Fruit fly (Drosophila melanogaster) whole organism, embryonic: ENCODE results near the gene Gdh.
A peak's percentile ranks its signal among the peaks of the same experiment; 100 is the strongest.

Experiments
- Bdp1 ChIP-seq: fragments of 200-800 bp; sonication (Bioruptor generic); optimal IDR thresholded peaks from 3 replicates; lab custom pipeline; 2016; ENCODE audit warnings: missing biosample characterization, missing genetic modification characterization
- CG10147 ChIP-seq: fragments of 200-800 bp; sonication (Bioruptor generic); optimal IDR thresholded peaks from 2 replicates; lab custom pipeline; 2019; ENCODE audit warnings: missing biosample characterization, mild to moderate bottlenecking, missing genetic modification characterization, moderate library complexity
- CG10654 ChIP-seq: fragments of 200-800 bp; sonication (Bioruptor generic); optimal IDR thresholded peaks from 2 replicates; lab custom pipeline; 2016; ENCODE audit warnings: missing biosample characterization, missing genetic modification characterization
- CG11696 ChIP-seq: fragments of 200-800 bp; sonication (Bioruptor generic); IDR thresholded peaks from 2 replicates; pipeline ENCODE4 v1.3.6; 2022; ENCODE audit warnings: missing biosample characterization, missing genetic modification characterization
- CG12071 ChIP-seq: fragments of 200-800 bp; sonication (Bioruptor generic); optimal IDR thresholded peaks from 3 replicates; lab custom pipeline; 2018; ENCODE audit warnings: missing biosample characterization, mild to moderate bottlenecking, missing genetic modification characterization
- CG14050 ChIP-seq: fragments of 200-800 bp; sonication (Bioruptor generic); IDR thresholded peaks from 3 replicates; pipeline ENCODE4 v1.3.6; 2022; ENCODE audit warnings: missing biosample characterization, missing genetic modification characterization
- CG15011 ChIP-seq: fragments of 200-800 bp; sonication (Bioruptor generic); optimal IDR thresholded peaks from 3 replicates; lab custom pipeline; 2018; ENCODE audit warnings: missing biosample characterization, mild to moderate bottlenecking, missing genetic modification characterization
- CG15269 ChIP-seq: fragments of 200-800 bp; sonication (Bioruptor generic); optimal IDR thresholded peaks from 2 replicates; lab custom pipeline; 2018; ENCODE audit warnings: missing biosample characterization, mild to moderate bottlenecking, missing genetic modification characterization, moderate library complexity
- CG18619 ChIP-seq: fragments of 200-800 bp; sonication (Bioruptor generic); optimal IDR thresholded peaks from 3 replicates; lab custom pipeline; 2017; ENCODE audit warnings: missing biosample characterization, mild to moderate bottlenecking, missing genetic modification characterization
- CG2202 ChIP-seq: fragments of 200-800 bp; sonication (Bioruptor generic); optimal IDR thresholded peaks from 2 replicates; lab custom pipeline; 2018; ENCODE audit warnings: missing biosample characterization, mild to moderate bottlenecking, missing genetic modification characterization
- CG34376 ChIP-seq: fragments of 200-800 bp; sonication (Bioruptor generic); optimal IDR thresholded peaks from 2 replicates; lab custom pipeline; 2018; ENCODE audit warnings: missing biosample characterization, mild to moderate bottlenecking, missing genetic modification characterization
- CG3838 ChIP-seq: fragments of 200-800 bp; sonication (Bioruptor generic); optimal IDR thresholded peaks from 3 replicates; lab custom pipeline; 2016; ENCODE audit warnings: missing biosample characterization, missing genetic modification characterization
- CG3847 ChIP-seq: fragments of 200-800 bp; sonication (Bioruptor generic); IDR thresholded peaks from 2 replicates; pipeline ENCODE4 v1.3.6; 2022; ENCODE audit warnings: missing biosample characterization, missing genetic modification characterization
- CG3995 ChIP-seq: fragments of 200-800 bp; sonication (Bioruptor generic); optimal IDR thresholded peaks from 3 replicates; lab custom pipeline; 2016; ENCODE audit warnings: missing biosample characterization, missing genetic modification characterization
- CG4424 ChIP-seq: fragments of 200-800 bp; sonication (Bioruptor generic); optimal IDR thresholded peaks from 3 replicates; lab custom pipeline; 2016; ENCODE audit warnings: missing biosample characterization, missing genetic modification characterization
- CG5180 ChIP-seq: fragments of 200-800 bp; sonication (Bioruptor generic); optimal IDR thresholded peaks from 3 replicates; lab custom pipeline; 2017; ENCODE audit warnings: missing biosample characterization, missing genetic modification characterization, mild to moderate bottlenecking, moderate library complexity, missing genetic modification reagents
- CG6813 ChIP-seq: fragments of 200-800 bp; sonication (Bioruptor generic); optimal IDR thresholded peaks from 2 replicates; lab custom pipeline; 2017; ENCODE audit warnings: missing biosample characterization, missing genetic modification characterization, mild to moderate bottlenecking, moderate library complexity, missing genetic modification reagents
- CG6854 ChIP-seq: fragments of 200-800 bp; sonication (Bioruptor generic); optimal IDR thresholded peaks from 3 replicates; lab custom pipeline; 2017; ENCODE audit warnings: missing biosample characterization, mild to moderate bottlenecking, missing genetic modification characterization
- CG7963 ChIP-seq: fragments of 200-800 bp; sonication (Bioruptor generic); IDR thresholded peaks from 3 replicates; pipeline ENCODE4 v1.3.6; 2022; ENCODE audit warnings: missing biosample characterization, missing genetic modification characterization; ENCODE audit not compliant: partially characterized antibody
- CG8089 ChIP-seq: fragments of 200-800 bp; sonication (Bioruptor generic); optimal IDR thresholded peaks from 3 replicates; lab custom pipeline; 2016; ENCODE audit warnings: missing biosample characterization, missing genetic modification characterization
- CG8281 ChIP-seq: fragments of 200-800 bp; sonication (Bioruptor generic); optimal IDR thresholded peaks from 2 replicates; lab custom pipeline; 2018; ENCODE audit warnings: missing biosample characterization, mild to moderate bottlenecking, missing genetic modification characterization, moderate library complexity
- CrebB ChIP-seq: fragments of 200-800 bp; sonication (Bioruptor generic); optimal IDR thresholded peaks from 3 replicates; lab custom pipeline; 2018; ENCODE audit warnings: missing biosample characterization, mild to moderate bottlenecking, missing genetic modification characterization
- Dll ChIP-seq: fragments of 200-800 bp; sonication (Bioruptor generic); IDR thresholded peaks from 4 replicates; pipeline ENCODE4 v1.3.6; 2022; ENCODE audit warnings: missing biosample characterization, missing genetic modification characterization; ENCODE audit not compliant: partially characterized antibody
- Doc2 ChIP-seq: fragments of 200-800 bp; sonication (Bioruptor generic); IDR thresholded peaks from 2 replicates; pipeline ENCODE4 v1.3.6; 2022; ENCODE audit warnings: missing biosample characterization, missing genetic modification characterization
- Ets65A ChIP-seq: fragments of 200-800 bp; sonication (Bioruptor generic); peaks from one replicate; lab custom pipeline; 2016; ENCODE audit warnings: missing biosample characterization, missing genetic modification characterization
- H15 ChIP-seq: fragments of 200-800 bp; sonication (Bioruptor generic); IDR thresholded peaks from 3 replicates; pipeline ENCODE4 v1.3.6; 2022; ENCODE audit warnings: missing biosample characterization, missing genetic modification characterization
- HLH54F ChIP-seq: fragments of 200-800 bp; sonication (Bioruptor generic); optimal IDR thresholded peaks from 3 replicates; lab custom pipeline; 2016; ENCODE audit warnings: missing biosample characterization, missing genetic modification characterization
- Jarid2 ChIP-seq: fragments of 200-800 bp; sonication (Bioruptor generic); optimal IDR thresholded peaks from 3 replicates; lab custom pipeline; 2017; ENCODE audit warnings: mild to moderate bottlenecking, missing biosample characterization, missing genetic modification reagents, missing genetic modification characterization
- Myb ChIP-seq: fragments of 200-800 bp; sonication (Bioruptor generic); optimal IDR thresholded peaks from 2 replicates; lab custom pipeline; 2016; ENCODE audit warnings: missing biosample characterization, missing genetic modification characterization
- NK7.1 ChIP-seq: fragments of 200-800 bp; sonication (Bioruptor generic); optimal IDR thresholded peaks from 3 replicates; lab custom pipeline; 2016; ENCODE audit warnings: missing biosample characterization, missing genetic modification characterization
- Oaz ChIP-seq: fragments of 200-800 bp; sonication (Bioruptor generic); IDR thresholded peaks from 2 replicates; pipeline ENCODE4 v1.3.6; 2022; ENCODE audit warnings: missing biosample characterization, missing genetic modification characterization
- Rfx ChIP-seq: fragments of 200-800 bp; sonication (Bioruptor generic); IDR thresholded peaks from 2 replicates; pipeline ENCODE4 v1.3.6; 2022; ENCODE audit warnings: missing biosample characterization, missing genetic modification characterization
- Scr ChIP-seq: fragments of 200-800 bp; sonication (Bioruptor generic); IDR thresholded peaks from 2 replicates; pipeline ENCODE4 v1.3.6; 2022; ENCODE audit warnings: missing biosample characterization, missing genetic modification characterization; ENCODE audit not compliant: partially characterized antibody
- Sox100B ChIP-seq: fragments of 200-800 bp; sonication (Bioruptor generic); optimal IDR thresholded peaks from 3 replicates; lab custom pipeline; 2018; ENCODE audit warnings: missing biosample characterization, mild to moderate bottlenecking, missing genetic modification characterization
- Usf ChIP-seq: fragments of 200-800 bp; sonication (Bioruptor generic); optimal IDR thresholded peaks from 2 replicates; lab custom pipeline; 2017; ENCODE audit warnings: missing genotype, missing biosample characterization, missing genetic modification characterization
- ap ChIP-seq: fragments of 200-800 bp; sonication (Bioruptor generic); IDR thresholded peaks from 2 replicates; pipeline ENCODE4 v1.3.6; 2022; ENCODE audit warnings: missing biosample characterization, missing genetic modification characterization
- bcd ChIP-seq: fragments of 200-800 bp; sonication (Bioruptor generic); optimal IDR thresholded peaks from 2 replicates; lab custom pipeline; 2017; ENCODE audit warnings: missing biosample characterization, mild to moderate bottlenecking, missing genetic modification characterization
- cato ChIP-seq: fragments of 200-800 bp; sonication (Bioruptor generic); optimal IDR thresholded peaks from 2 replicates; lab custom pipeline; 2016; ENCODE audit warnings: missing biosample characterization, missing genetic modification characterization, borderline replicate concordance
- cg ChIP-seq: fragments of 200-800 bp; sonication (Bioruptor generic); optimal IDR thresholded peaks from 3 replicates; lab custom pipeline; 2019; ENCODE audit warnings: missing biosample characterization, mild to moderate bottlenecking, missing genetic modification characterization, moderate library complexity
- crc ChIP-seq: fragments of 200-800 bp; sonication (Bioruptor generic); optimal IDR thresholded peaks from 2 replicates; lab custom pipeline; 2016; ENCODE audit warnings: missing biosample characterization, missing genetic modification characterization
- cwo ChIP-seq: fragments of 200-800 bp; sonication (Bioruptor generic); optimal IDR thresholded peaks from 3 replicates; lab custom pipeline; 2017; ENCODE audit warnings: missing biosample characterization, missing genetic modification characterization, mild to moderate bottlenecking, moderate library complexity, missing genetic modification reagents
- emc ChIP-seq: fragments of 200-800 bp; sonication (Bioruptor generic); optimal IDR thresholded peaks from 2 replicates; lab custom pipeline; 2016; ENCODE audit warnings: missing biosample characterization, missing genetic modification characterization
- mam ChIP-seq: fragments of 200-800 bp; sonication (Bioruptor generic); optimal IDR thresholded peaks from 3 replicates; lab custom pipeline; 2016; ENCODE audit warnings: missing biosample characterization, missing genetic modification characterization
- prd ChIP-seq, 3 experiments: fragments of >200 bp in 2 of 3; fragments of 200-800 bp in 1 of 3; sonication (Bioruptor generic) in 1 of 3; optimal IDR thresholded peaks in 2 of 3; IDR thresholded peaks in 1 of 3; 2 replicates in 2 of 3; 3 replicates in 1 of 3; pipeline versions ENCODE4 v1.3.6 to Lab custom; 2017 to 2022; ENCODE audit warnings: missing biosample characterization in 1 of 3, missing genetic modification characterization in 1 of 3
- sisA ChIP-seq: fragments of 200-800 bp; sonication (Bioruptor generic); IDR thresholded peaks from 2 replicates; pipeline ENCODE4 v1.3.6; 2022; ENCODE audit warnings: missing biosample characterization, missing genetic modification characterization
- so ChIP-seq: fragments of 200-800 bp; sonication (Bioruptor generic); IDR thresholded peaks from 3 replicates; pipeline ENCODE4 v1.3.6; 2022; ENCODE audit warnings: missing biosample characterization, missing genetic modification characterization
- z ChIP-seq: fragments of 200-800 bp; sonication (Bioruptor generic); IDR thresholded peaks from 3 replicates; pipeline ENCODE4 v1.3.6; 2022; ENCODE audit warnings: missing biosample characterization, missing genetic modification characterization
- zfh1 ChIP-seq: fragments of 200-800 bp; sonication (Bioruptor generic); IDR thresholded peaks from 3 replicates; pipeline ENCODE4 v1.3.6; 2022; ENCODE audit warnings: missing biosample characterization, missing genetic modification characterization

Gene Gdh

DNA sequence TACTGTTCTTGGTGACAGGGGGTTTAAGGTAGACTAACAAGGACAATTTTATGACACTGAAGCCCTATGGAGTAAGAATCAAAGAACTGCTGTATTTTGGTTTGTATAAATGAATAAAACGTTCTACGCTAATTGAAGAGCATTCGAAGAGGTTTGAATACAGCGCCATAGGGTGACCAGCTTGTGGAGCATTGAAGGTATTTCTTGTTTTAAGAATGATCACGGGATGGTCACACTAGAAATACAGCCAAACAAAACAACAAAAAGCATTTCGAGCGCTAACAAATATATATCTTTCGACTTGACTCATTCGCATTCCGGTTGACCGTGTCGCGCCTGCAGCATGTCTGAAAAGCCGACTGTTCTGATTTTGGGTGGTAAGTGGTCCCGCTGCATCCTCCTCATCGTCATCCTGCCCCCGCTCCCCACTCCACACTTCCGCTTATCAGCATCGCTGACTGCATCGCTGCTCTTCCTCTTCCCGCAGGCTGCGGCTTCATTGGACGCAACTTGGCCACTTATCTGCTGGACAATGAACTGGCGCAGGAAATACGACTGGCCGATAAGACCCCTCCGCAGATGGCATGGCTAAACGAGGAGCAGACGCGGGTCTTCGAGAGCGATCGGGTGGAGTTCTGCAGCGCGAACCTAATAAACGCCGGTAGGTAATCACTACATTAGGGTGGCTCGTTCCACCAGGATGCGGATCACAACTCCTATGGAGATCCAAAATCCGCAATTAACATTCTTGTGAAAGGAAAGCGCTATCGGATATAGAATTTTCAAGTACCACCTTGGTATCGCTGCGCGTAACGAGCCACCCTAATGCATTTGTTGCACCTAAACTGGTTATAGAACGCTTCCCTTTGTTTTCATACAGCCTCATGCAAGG lies 9.0 kb downstream of the Gdh start, which contains the start of gene CG5854 (continued):
- TF ChIP-seq mam (GFP tag; lab: Kevin White, UChicago) (peak; percentile 59), cwo (GFP tag; lab: Kevin White, UChicago) (peak; percentile 68), CG3847 (GFP tag; lab: Robert Waterston, UW) (peak; percentile 94), bcd (GFP tag; lab: Kevin White, UChicago) (peak; percentile 59), Sox100B (peak; percentile 52), Scr (GFP tag; lab: Robert Waterston, UW) (no peak), Bdp1 (no peak), CG34376 (GFP tag; lab: Kevin White, UChicago) (peak; percentile 64), Dll (GFP tag; lab: Robert Waterston, UW) (peak; percentile 43; the same call in 1 of the 4 replicates), CG18619 (GFP tag; lab: Kevin White, UChicago) (peak; percentile 53), zfh1 (GFP tag; lab: Robert Waterston, UW) (peak; percentile 92), CG6813 (GFP tag; lab: Kevin White, UChicago) (peak; percentile 75), sisA (GFP tag; lab: Robert Waterston, UW) (peak; percentile 58), emc (GFP tag; lab: Kevin White, UChicago) (no peak), CG15269 (tag; lab: Kevin White, UChicago) (peak; percentile 77), HLH54F (peak; percentile 38), CrebB (tag; lab: Kevin White, UChicago) (no peak), CG7963 (GFP tag; lab: Robert Waterston, UW) (no peak), CG12071 (GFP tag; lab: Kevin White, UChicago) (peak; percentile 75), H15 (GFP tag; lab: Robert Waterston, UW) (peak; percentile 69; the same call in 2 of the 3 replicates), CG2202 (tag; lab: Kevin White, UChicago) (peak; percentile 56), Ets65A (peak; percentile 86), CG10147 (GFP tag; lab: Kevin White, UChicago) (peak; percentile 62), Rfx (peak; percentile 77), crc (GFP tag; lab: Kevin White, UChicago) (peak; percentile 44), prd (optimal IDR thresholded peaks at IDR 0.05; lab: Kevin White, UChicago) (no peak), prd (GFP tag; IDR thresholded peaks at IDR 0.05; lab: Robert Waterston, UW) (peak; percentile 74), CG3838 (peak; percentile 21), ap (GFP tag; lab: Robert Waterston, UW) (peak; percentile 75), CG15011 (GFP tag; lab: Kevin White, UChicago) (peak; percentile 50), Doc2 (GFP tag; lab: Robert Waterston, UW) (no peak), CG4424 (GFP tag; lab: Kevin White, UChicago) (peak; percentile 79), Usf (peak; percentile 24), cg (GFP tag; lab: Kevin White, UChicago) (no peak), Jarid2 (peak; percentile 21), CG5180 (peak; percentile 51), so (GFP tag; lab: Robert Waterston, UW) (peak; percentile 74; the same call in 2 of the 3 replicates), CG3995 (peak; percentile 42), CG8281 (tag; lab: Kevin White, UChicago) (peak; percentile 36), z (0 out of 3 replicates have a peak, but pooled peaks have one; percentile 42), CG14050 (GFP tag; lab: Robert Waterston, UW) (peak; percentile 35; the same call in 1 of the 3 replicates), cato (peak; percentile 62), NK7.1 (peak; percentile 12), CG8089 (peak; percentile 77), Myb (peak; percentile 33), Oaz (GFP tag; lab: Robert Waterston, UW) (no peak), CG6854 (GFP tag; lab: Kevin White, UChicago) (peak; percentile 53), CG11696 (GFP tag; lab: Robert Waterston, UW) (0 out of 2 replicates have a peak, but pooled peaks have one; percentile 43), CG10654 (GFP tag; lab: Kevin White, UChicago) (peak; percentile 66)
